Fruit fly (Drosophila melanogaster) whole organism, wandering third instar larva: Measurements from ENCODE around the gene CG42671.

Experiments used
- Myc ChIP-seq: fragments of >200 bp; optimal IDR thresholded peaks from 2 replicates; lab custom pipeline; 2017
- dmrt93B ChIP-seq: fragments of 200-800 bp; sonication (Bioruptor generic); optimal IDR thresholded peaks from 2 replicates; lab custom pipeline; 2018; ENCODE audit warnings: missing biosample characterization, mild to moderate bottlenecking, missing genetic modification characterization
- h ChIP-seq: fragments of 200-800 bp; sonication (Bioruptor generic); optimal IDR thresholded peaks from 3 replicates; lab custom pipeline; 2016; ENCODE audit warnings: missing biosample characterization, mild to moderate bottlenecking, missing genetic modification characterization
- jim ChIP-seq: fragments of 175-275, 200-325 bp; sonication (Bioruptor generic); optimal IDR thresholded peaks from 2 replicates; lab custom pipeline; 2016; ENCODE audit warnings: missing biosample characterization, mild to moderate bottlenecking, missing genetic modification characterization
- lola ChIP-seq: fragments of >200 bp; optimal IDR thresholded peaks from 2 replicates; lab custom pipeline; 2017; ENCODE audit warnings: missing biosample characterization, missing genetic modification characterization
- usp ChIP-seq: fragments of >200 bp; optimal IDR thresholded peaks from 2 replicates; lab custom pipeline; 2017; ENCODE audit warnings: missing biosample characterization, missing genetic modification characterization

dm6 chr3L:11251721-11252423 lies 37.6 kb downstream of the CG42671 start, which contains the start of gene scyl:
- TF ChIP-seq lola (GFP tag; lab: Kevin White, UChicago) (no peak), h (GFP tag; lab: Kevin White, UChicago) (peak; percentile 83), jim (GFP tag; lab: Kevin White, UChicago) (peak; percentile 77), dmrt93B (no peak), usp (GFP tag; lab: Kevin White, UChicago) (no peak), Myc (no peak)
